Worm (Caenorhabditis elegans) whole organism, young adult: ENCODE data around the gene rsp-7.

Experiments used
- B0336.3 ChIP-seq: fragments of 200-800 bp; sonication (Bioruptor generic); IDR thresholded peaks from 2 replicates; pipeline ENCODE4 v1.3.6; 2022; ENCODE audit warnings: missing genetic modification characterization, missing compliant biosample characterization
- F37B4.10 ChIP-seq: fragments of 200-800 bp; sonication (Bioruptor generic); IDR thresholded peaks from 2 replicates; pipeline ENCODE4 v1.3.6; 2022; ENCODE audit warnings: missing genetic modification characterization, missing compliant biosample characterization
- F52B5.7 ChIP-seq: sonication (generic microtip); optimal IDR thresholded peaks from 2 replicates; lab custom pipeline; 2016; ENCODE audit warnings: mild to moderate bottlenecking, missing genetic modification characterization, missing compliant biosample characterization
- F57A8.1 ChIP-seq: fragments of 200-800 bp; sonication (Bioruptor generic); optimal IDR thresholded peaks from 2 replicates; lab custom pipeline; 2018; ENCODE audit warnings: mild to moderate bottlenecking, missing genetic modification characterization, moderate library complexity, missing compliant biosample characterization
- T26A5.8 ChIP-seq: sonication (generic microtip); optimal IDR thresholded peaks from 2 replicates; lab custom pipeline; 2016; ENCODE audit warnings: missing genetic modification characterization, missing compliant biosample characterization
- Y95B8A.8 ChIP-seq: fragments of 200-800 bp; sonication (Bioruptor generic); IDR thresholded peaks from 2 replicates; pipeline ENCODE4 v1.3.6; 2022; ENCODE audit warnings: missing genetic modification reagents, missing genetic modification characterization, missing compliant biosample characterization
- aptf-3 ChIP-seq: fragments of 200-800 bp; sonication (Bioruptor generic); IDR thresholded peaks from 2 replicates; pipeline ENCODE4 v1.3.6; 2022; ENCODE audit warnings: missing genetic modification characterization, missing compliant biosample characterization
- atf-7 ChIP-seq: sonication (generic microtip); optimal IDR thresholded peaks from 2 replicates; lab custom pipeline; 2017; ENCODE audit warnings: mild to moderate bottlenecking, missing genetic modification characterization, missing compliant biosample characterization
- bed-2 ChIP-seq: fragments of 200-800 bp; sonication (Bioruptor generic); IDR thresholded peaks from 2 replicates; pipeline ENCODE4 v1.3.6; 2022; ENCODE audit warnings: missing genetic modification reagents, missing genetic modification characterization, missing compliant biosample characterization
- ccch-3 ChIP-seq: fragments of 200-800 bp; sonication (Bioruptor generic); optimal IDR thresholded peaks from 2 replicates; lab custom pipeline; 2018; ENCODE audit warnings: mild to moderate bottlenecking, missing genetic modification characterization, missing compliant biosample characterization
- ceh-100 ChIP-seq: fragments of 200-800 bp; sonication (Bioruptor generic); IDR thresholded peaks from 2 replicates; pipeline ENCODE4 v1.3.6; 2022; ENCODE audit warnings: missing genetic modification reagents, missing genetic modification characterization, missing compliant biosample characterization
- ceh-91 ChIP-seq: fragments of 200-800 bp; sonication (Bioruptor generic); IDR thresholded peaks from 2 replicates; pipeline ENCODE4 v1.3.6; 2022; ENCODE audit warnings: missing genetic modification reagents, missing genetic modification characterization, missing compliant biosample characterization
- dpl-1 ChIP-seq: fragments of 150-350 bp; optimal IDR thresholded peaks from 2 replicates; lab custom pipeline; 2014; ENCODE audit warnings: missing biosample characterization, missing genetic modification reagents, missing genetic modification characterization
- egl-44 ChIP-seq: fragments of 200-800 bp; sonication (Bioruptor generic); IDR thresholded peaks from 2 replicates; pipeline ENCODE4 v1.3.6; 2022; ENCODE audit warnings: missing genetic modification reagents, missing genetic modification characterization, missing compliant biosample characterization
- fkh-3 ChIP-seq: sonication (generic microtip); optimal IDR thresholded peaks from 2 replicates; lab custom pipeline; 2016; ENCODE audit warnings: mild to moderate bottlenecking, missing genetic modification characterization, missing compliant biosample characterization
- lag-1 ChIP-seq: fragments of 200-800 bp; sonication (Bioruptor generic); IDR thresholded peaks from 2 replicates; pipeline ENCODE4 v1.3.6; 2022; ENCODE audit warnings: missing genetic modification reagents, missing genetic modification characterization, missing compliant biosample characterization
- lir-1 ChIP-seq: fragments of 200-800 bp; sonication (Bioruptor generic); conservative IDR thresholded peaks from 2 replicates; pipeline ENCODE4 v1.3.6; 2022; ENCODE audit warnings: missing genetic modification reagents, missing genetic modification characterization, missing compliant biosample characterization
- madf-8 ChIP-seq: fragments of 200-800 bp; sonication (Bioruptor generic); conservative IDR thresholded peaks from 2 replicates; pipeline ENCODE4 v1.3.6; 2022; ENCODE audit warnings: missing genetic modification reagents, missing genetic modification characterization, missing compliant biosample characterization
- mes-4 ChIP-seq: sonication (generic microtip); optimal IDR thresholded peaks from 2 replicates; lab custom pipeline; 2016; ENCODE audit warnings: missing genotype, missing genetic modification characterization, missing compliant biosample characterization
- nfya-1 ChIP-seq: sonication (generic microtip); optimal IDR thresholded peaks from 2 replicates; lab custom pipeline; 2017; ENCODE audit warnings: antibody characterized with exemption, missing compliant biosample characterization, missing genetic modification characterization, borderline replicate concordance; ENCODE audit not compliant: insufficient read depth
- nhr-80 ChIP-seq: sonication (generic microtip); optimal IDR thresholded peaks from 2 replicates; lab custom pipeline; 2016; ENCODE audit warnings: missing genetic modification characterization, missing compliant biosample characterization
- nhr-90 ChIP-seq: sonication (generic microtip); optimal IDR thresholded peaks from 2 replicates; lab custom pipeline; 2016; ENCODE audit warnings: missing genotype, mild to moderate bottlenecking, missing genetic modification characterization, missing compliant biosample characterization
- snpc-1.1 ChIP-seq: sonication (generic microtip); optimal IDR thresholded peaks from 2 replicates; lab custom pipeline; 2017; ENCODE audit warnings: missing genetic modification characterization, mild to moderate bottlenecking, missing compliant biosample characterization, antibody characterized with exemption, moderate library complexity, missing genotype, missing genetic modification reagents; ENCODE audit not compliant: insufficient read depth
- unc-62 ChIP-seq: fragments of 150-350 bp; optimal IDR thresholded peaks from 2 replicates; lab custom pipeline; 2014; ENCODE audit warnings: missing biosample characterization, missing genetic modification reagents, missing genetic modification characterization
- xnd-1 ChIP-seq: sonication (generic microtip); optimal IDR thresholded peaks from 2 replicates; lab custom pipeline; 2016; ENCODE audit warnings: missing genotype, missing genetic modification reagents, missing genetic modification characterization, missing compliant biosample characterization
- zfh-2 ChIP-seq: fragments of 200-800 bp; sonication (Bioruptor generic); conservative IDR thresholded peaks from 2 replicates; pipeline ENCODE4 v1.3.6; 2022; ENCODE audit warnings: missing genetic modification reagents, missing genetic modification characterization, missing compliant biosample characterization
- zim-3 ChIP-seq: sonication (generic microtip); optimal IDR thresholded peaks from 2 replicates; lab custom pipeline; 2017; ENCODE audit warnings: mild to moderate bottlenecking, missing genetic modification characterization, moderate library complexity, missing compliant biosample characterization
- ztf-18 ChIP-seq: sonication (generic microtip); optimal IDR thresholded peaks from 2 replicates; lab custom pipeline; 2016; ENCODE audit warnings: missing genotype, mild to moderate bottlenecking, missing genetic modification characterization, missing compliant biosample characterization
- ztf-25 ChIP-seq: fragments of 200-800 bp; sonication (Bioruptor generic); IDR thresholded peaks from 2 replicates; pipeline ENCODE4 v1.3.6; 2022; ENCODE audit warnings: missing genetic modification reagents, missing genetic modification characterization, missing compliant biosample characterization
- ztf-28 ChIP-seq: fragments of 200-800 bp; sonication (Bioruptor generic); IDR thresholded peaks from 2 replicates; pipeline ENCODE4 v1.3.6; 2022; ENCODE audit warnings: missing genetic modification reagents, missing genetic modification characterization, missing compliant biosample characterization
- ztf-6 ChIP-seq: fragments of 200-800 bp; sonication (Bioruptor generic); IDR thresholded peaks from 2 replicates; pipeline ENCODE4 v1.3.6; 2022; ENCODE audit warnings: missing genetic modification reagents, missing genetic modification characterization, missing compliant biosample characterization

rsp-7 gene

DNA sequence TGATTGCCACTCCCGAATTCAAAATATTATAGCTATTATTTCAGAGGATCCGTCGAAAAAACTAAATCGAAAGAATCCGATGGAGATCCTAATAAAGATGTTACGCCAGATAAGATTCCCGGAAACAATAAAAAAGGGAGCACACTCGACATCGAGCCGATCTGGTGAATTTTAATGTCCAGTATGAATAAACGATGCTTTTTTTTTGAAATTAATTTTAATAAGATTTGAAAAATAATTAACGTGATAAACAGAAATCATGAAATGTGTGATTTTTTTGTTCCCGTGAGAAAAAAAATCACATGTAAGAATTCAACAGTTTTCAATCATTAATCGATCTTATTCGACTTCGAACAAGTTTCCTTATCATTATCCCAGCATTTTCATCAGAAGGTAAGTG is 19.9 kb upstream of the rsp-7 start, which contains the start of gene M28.9 (continued):
- no peak for TF ChIP-seq ztf-18 (tag; lab: Kevin White, UChicago)
- TF ChIP-seq F37B4.10 (GFP tag; lab: Robert Waterston, UW) = no peak

DNA sequence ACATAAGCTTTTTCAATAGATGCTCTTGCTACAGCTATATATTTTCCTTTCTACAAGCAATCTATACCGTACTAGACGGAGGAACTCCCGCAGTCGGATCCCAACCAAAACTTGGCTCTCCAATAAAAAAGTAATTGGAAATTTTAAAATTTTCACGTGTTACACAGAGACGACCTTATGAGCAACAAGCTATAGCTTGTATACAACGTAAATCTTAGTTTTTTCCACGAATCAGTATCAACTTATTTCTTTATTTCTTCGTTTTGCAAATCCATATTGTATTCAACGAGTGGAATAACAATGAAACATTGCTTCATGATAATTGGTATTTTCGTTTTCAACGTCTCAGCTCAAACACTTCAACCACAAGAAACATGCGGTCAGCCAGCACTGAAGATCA is 15.6 kb upstream of the rsp-7 start, which contains the start of gene M28.4:
Gene M28.4 (plus strand): TSS at position 301 of the 400 bp plus-strand sequence.
- TF ChIP-seq ztf-6 (GFP tag; lab: Robert Waterston, UW) (no peak), aptf-3 (GFP tag; lab: Robert Waterston, UW) (no peak), unc-62 (GFP tag; lab: Kevin White, UChicago) (no peak), ceh-100 (no peak), madf-8 (GFP tag; lab: Robert Waterston, UW) (no peak), bed-2 (no peak), lir-1 (GFP tag; lab: Robert Waterston, UW) (no peak), fkh-3 (tag; lab: Kevin White, UChicago) (no peak), T26A5.8 (tag; lab: Kevin White, UChicago) (no peak), egl-44 (no peak), ztf-25 (GFP tag; lab: Robert Waterston, UW) (no peak), snpc-1.1 (no peak)

DNA sequence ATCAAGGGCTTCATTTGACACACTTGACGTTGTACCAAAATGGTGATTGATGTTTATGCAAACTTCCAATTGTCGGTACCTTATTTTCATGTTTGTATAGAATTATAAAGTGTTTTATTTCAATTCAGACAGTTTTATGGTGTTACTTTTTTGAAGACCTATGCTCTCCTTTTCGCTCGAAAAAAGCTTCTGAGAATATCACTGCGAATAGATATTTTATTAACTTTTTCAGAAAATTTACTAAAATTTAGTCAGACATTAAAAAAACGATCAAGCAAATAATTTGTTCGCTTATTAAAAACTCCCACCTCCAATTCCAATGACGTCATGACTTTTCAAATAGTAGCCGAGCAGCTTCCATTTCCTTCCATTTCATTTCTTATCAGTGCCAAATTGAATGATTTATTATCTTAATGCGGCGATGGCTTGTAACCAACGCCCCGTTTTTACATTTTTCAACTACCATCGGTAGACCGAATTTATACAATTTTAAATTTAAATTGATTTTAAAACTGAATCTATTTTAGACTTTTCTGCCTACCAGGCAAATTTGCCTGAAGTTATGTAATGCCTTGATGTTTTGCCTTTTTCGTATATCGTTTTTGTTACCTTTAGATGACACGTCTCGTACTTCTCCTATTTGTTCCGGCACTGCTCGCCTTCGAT is 12.0 kb upstream of the rsp-7 start, which contains the start of gene M28.10:
Gene M28.10 (plus strand): TSS at position 616 of the 666 bp plus-strand sequence.
- no peak for TF ChIP-seq ccch-3 (GFP tag; lab: Kevin White, UChicago)
- TF ChIP-seq atf-7 (tag; lab: Kevin White, UChicago) = peak; percentile 24
- TF ChIP-seq nhr-90 (tag; lab: Kevin White, UChicago) = no peak
- TF ChIP-seq nfya-1 (tag; lab: Kevin White, UChicago) = no peak
- TF ChIP-seq nhr-80 (tag; lab: Kevin White, UChicago) = peak; percentile 45
- no peak for TF ChIP-seq Y95B8A.8 (GFP tag; lab: Robert Waterston, UW)
- no peak for TF ChIP-seq xnd-1
- TF ChIP-seq, all 124 proteins: peak for 2

DNA sequence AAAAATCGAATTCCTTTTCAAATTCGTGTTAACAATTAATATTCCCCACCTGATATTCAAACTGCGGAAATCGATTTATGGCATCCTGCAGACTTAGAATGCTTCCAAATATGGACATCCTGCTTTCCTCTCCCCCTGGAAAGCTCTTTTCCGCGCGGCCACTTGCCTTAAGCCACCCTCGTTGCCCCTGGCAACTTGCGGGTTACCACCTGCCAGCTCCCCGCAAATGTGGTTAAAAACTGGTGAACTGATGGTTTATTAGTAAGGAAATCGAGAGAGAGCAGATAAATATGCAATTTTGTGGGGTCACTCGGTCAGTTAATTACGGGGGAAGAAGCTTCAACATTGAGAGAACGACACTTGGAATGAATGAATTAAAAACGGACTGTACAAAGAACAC is 6.9 kb upstream of the rsp-7 start, which contains the start of gene nphp-1:
Gene nphp-1 (minus strand): TSS at position 145 of the 400 bp plus-strand sequence.
- TF ChIP-seq F52B5.7 (tag; lab: Kevin White, UChicago) = no peak
- TF ChIP-seq mes-4 (tag; lab: Kevin White, UChicago) = no peak
- TF ChIP-seq ztf-25 (GFP tag; lab: Robert Waterston, UW) = 0 out of 2 replicates have a peak, but pooled peaks have one; percentile 22
- TF ChIP-seq zfh-2 = peak; percentile 50
- no peak for TF ChIP-seq zim-3 (tag; lab: Kevin White, UChicago)
- peak; percentile 38; the same call in 1 of the 2 replicates for TF ChIP-seq B0336.3 (GFP tag; lab: Robert Waterston, UW)
- TF ChIP-seq lag-1 (GFP tag; lab: Robert Waterston, UW) = no peak
- TF ChIP-seq ceh-91 (GFP tag; lab: Robert Waterston, UW) = 0 out of 2 replicates have a peak, but pooled peaks have one; percentile 23

DNA sequence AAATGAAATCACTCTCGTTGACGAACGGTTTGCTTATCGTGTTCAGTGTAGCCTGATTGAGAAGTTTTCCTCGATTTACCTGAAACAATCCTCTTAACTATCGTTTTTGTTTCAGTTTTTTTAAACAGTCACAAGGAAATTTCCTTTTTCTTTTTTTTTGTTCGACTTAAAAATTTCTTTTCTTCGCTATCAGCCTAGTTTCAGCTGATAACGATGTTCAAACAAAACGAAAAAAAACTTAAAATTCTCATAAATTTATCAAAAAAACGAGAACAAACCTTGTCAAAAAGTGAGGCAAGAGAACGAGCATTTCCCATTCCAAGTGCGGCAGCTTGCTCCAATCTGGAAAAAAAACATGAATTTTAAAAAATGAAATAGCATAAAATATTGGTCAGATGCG is 5.4 kb upstream of the rsp-7 start:
- TF ChIP-seq nhr-80 (tag; lab: Kevin White, UChicago) (peak; percentile 72), F57A8.1 (GFP tag; lab: Kevin White, UChicago) (no peak), ztf-28 (GFP tag; lab: Robert Waterston, UW) (no peak), dpl-1 (GFP tag; lab: Kevin White, UChicago) (no peak)
- TF ChIP-seq, all 124 proteins: peak for 1
